Worm (Caenorhabditis elegans) whole organism, L3 larva: ENCODE results near the gene hst-2.

Source experiments
- aly-2 ChIP-seq: fragments of 150-350 bp; optimal IDR thresholded peaks from 2 replicates; lab custom pipeline; 2014; ENCODE audit warnings: missing biosample characterization, missing genetic modification characterization
- egl-27 ChIP-seq: sonication (generic microtip); optimal IDR thresholded peaks from 4 replicates; lab custom pipeline; 2017; ENCODE audit warnings: missing biosample characterization, missing genetic modification reagents, missing genetic modification characterization
- fos-1 ChIP-seq: fragments of 150-350 bp; optimal IDR thresholded peaks from 2 replicates; lab custom pipeline; 2014; ENCODE audit warnings: missing biosample characterization, missing genetic modification characterization
- nhr-23 ChIP-seq: fragments of 150-350 bp; optimal IDR thresholded peaks from 2 replicates; lab custom pipeline; 2014; ENCODE audit warnings: missing biosample characterization, missing genetic modification reagents, missing genetic modification characterization
- nhr-28 ChIP-seq: fragments of 150-350 bp; optimal IDR thresholded peaks from 2 replicates; lab custom pipeline; 2014; ENCODE audit warnings: missing biosample characterization, missing genetic modification characterization
- snpc-4 ChIP-seq: fragments of 150-350 bp; optimal IDR thresholded peaks from 2 replicates; lab custom pipeline; 2014; ENCODE audit warnings: missing biosample characterization, missing genetic modification characterization
- ztf-11 ChIP-seq: fragments of 150-350 bp; optimal IDR thresholded peaks from 2 replicates; lab custom pipeline; 2014; ENCODE audit warnings: missing biosample characterization, missing genetic modification characterization

ce11 chrX:11251928-11252327 lies 45.0 kb upstream of the hst-2 start:
- TF ChIP-seq egl-27, result no peak
- TF ChIP-seq snpc-4, result no peak
- TF ChIP-seq ztf-11 (tag; lab: Kevin White, UChicago), result no peak
- TF ChIP-seq fos-1 (tag; lab: Kevin White, UChicago), result no peak
- TF ChIP-seq nhr-23 (tag; lab: Kevin White, UChicago), result no peak
- TF ChIP-seq nhr-28 (tag; lab: Kevin White, UChicago), result no peak
- no peak for TF ChIP-seq aly-2
